Fruit fly (Drosophila melanogaster): ENCODE results near the gene hth.
A peak's percentile ranks its signal among the peaks of the same experiment; 100 is the strongest.

hth gene

dm6 chr3R:10597606-10598565 is 41.5 kb downstream of the hth start (continued):
- TF ChIP-seq CG8765 (GFP tag; IDR thresholded peaks at IDR 0.05) (peak; percentile 50; the same call in 1 of the 2 replicates), MBD-R2 (GFP tag; IDR thresholded peaks at IDR 0.05) (peak; percentile 57; the same call in 1 of the 2 replicates), CG10543 (GFP tag; optimal IDR thresholded peaks at IDR 0.05) (peak; percentile 67), CG7357 (GFP tag; IDR thresholded peaks at IDR 0.05) (peak; percentile 81; the same call in 2 of the 3 replicates), PHDP (tag; optimal IDR thresholded peaks at IDR 0.05) (peak; percentile 89), lmd (GFP tag; IDR thresholded peaks at IDR 0.05) (peak; percentile 89), CG12744 (GFP tag; optimal IDR thresholded peaks at IDR 0.05) (peak; percentile 6), sim (GFP tag; IDR thresholded peaks at IDR 0.05) (peak; percentile 70), CG14667 (GFP tag; IDR thresholded peaks at IDR 0.05) (peak; percentile 80), CG2116 (GFP tag; optimal IDR thresholded peaks at IDR 0.05) (peak; percentile 17), wek (GFP tag; optimal IDR thresholded peaks at IDR 0.05) (peak; percentile 49), schlank (tag; optimal IDR thresholded peaks at IDR 0.05) (peak; percentile 44), Atf6 (GFP tag; IDR thresholded peaks at IDR 0.05) (peak; percentile 86), bbx (GFP tag; IDR thresholded peaks at IDR 0.05; ENCODE audit: partially characterized antibody) (no peak), MTF-1 (GFP tag; optimal IDR thresholded peaks at IDR 0.05; ENCODE audit: borderline replicate concordance) (peak; percentile 66), dysf (GFP tag; IDR thresholded peaks at IDR 0.05) (peak; percentile 92), scrt (GFP tag; optimal IDR thresholded peaks at IDR 0.05) (peak; percentile 68), gt (GFP tag; IDR thresholded peaks at IDR 0.05) (no peak), dimm (GFP tag; IDR thresholded peaks at IDR 0.05) (peak; percentile 74), CG4820 (GFP tag; optimal IDR thresholded peaks at IDR 0.05) (peak; percentile 75), sima (GFP tag; optimal IDR thresholded peaks at IDR 0.05) (no peak), maf-S (GFP tag; optimal IDR thresholded peaks at IDR 0.05) (peak; percentile 38), CG11504 (tag; optimal IDR thresholded peaks at IDR 0.05) (peak; percentile 92), tap (tag; optimal IDR thresholded peaks at IDR 0.05) (peak; percentile 88), Sry-β (GFP tag; optimal IDR thresholded peaks at IDR 0.05) (peak; percentile 23), jigr1 (GFP tag; IDR thresholded peaks at IDR 0.05) (peak; percentile 65; the same call in 2 of the 3 replicates), Ssrp (tag; optimal IDR thresholded peaks at IDR 0.05) (peak; percentile 87), ase (GFP tag; IDR thresholded peaks at IDR 0.05) (peak; percentile 80), CG13624 (GFP tag; optimal IDR thresholded peaks at IDR 0.05) (peak; percentile 66), bsh (GFP tag; optimal IDR thresholded peaks at IDR 0.05) (peak in 1 of 2 experiments; percentile 93), CG14441 (GFP tag; IDR thresholded peaks at IDR 0.05) (peak; percentile 88), CG2202 (tag; optimal IDR thresholded peaks at IDR 0.05) (peak; percentile 71), btn (GFP tag; optimal IDR thresholded peaks at IDR 0.05) (no peak), CG10267 (tag; optimal IDR thresholded peaks at IDR 0.05) (peak; percentile 77), ssp (GFP tag; IDR thresholded peaks at IDR 0.05) (peak; percentile 74), Scr (GFP tag; IDR thresholded peaks at IDR 0.05; ENCODE audit: partially characterized antibody) (no peak), Mes4 (GFP tag; optimal IDR thresholded peaks at IDR 0.05) (no peak), CG13775 (GFP tag; optimal IDR thresholded peaks at IDR 0.05) (peak; percentile 64), CG6175 (GFP tag; IDR thresholded peaks at IDR 0.05) (peak; percentile 64; the same call in 2 of the 3 replicates), CG1529 (GFP tag; optimal IDR thresholded peaks at IDR 0.05) (peak; percentile 74), fd64A (GFP tag; optimal IDR thresholded peaks at IDR 0.05) (peak; percentile 24), CG14860 (GFP tag; IDR thresholded peaks at IDR 0.05; ENCODE audit: partially characterized antibody) (no peak), phol (tag; optimal IDR thresholded peaks at IDR 0.05) (peak; percentile 88), CG12769 (tag; optimal IDR thresholded peaks at IDR 0.05) (peak; percentile 26), sc (optimal IDR thresholded peaks at IDR 0.05) (no peak), sc (GFP tag; optimal IDR thresholded peaks at IDR 0.05) (peak; percentile 44), dati (GFP tag; IDR thresholded peaks at IDR 0.05) (0 out of 2 replicates have a peak, but pooled peaks have one; percentile 38), BEAF-32 (GFP tag; optimal IDR thresholded peaks at IDR 0.05) (no peak)

Data from whole organism, embryonic.